Worm (Caenorhabditis elegans) whole organism, L4/young adult: ENCODE data around the gene ify-1.

Experiments used
- W03F9.2 ChIP-seq: fragments of 150-350 bp; optimal IDR thresholded peaks from 2 replicates; lab custom pipeline; 2014; ENCODE audit warnings: missing biosample characterization, missing genetic modification characterization
- dao-5 ChIP-seq: sonication (generic microtip); optimal IDR thresholded peaks from 2 replicates; lab custom pipeline; 2016; ENCODE audit warnings: missing genotype, missing genetic modification characterization, moderate library complexity, missing compliant biosample characterization
- him-1 ChIP-seq: sonication (generic microtip); optimal IDR thresholded peaks from 2 replicates; lab custom pipeline; 2016; ENCODE audit warnings: missing genotype, missing genetic modification reagents, missing genetic modification characterization, missing compliant biosample characterization

DNA sequence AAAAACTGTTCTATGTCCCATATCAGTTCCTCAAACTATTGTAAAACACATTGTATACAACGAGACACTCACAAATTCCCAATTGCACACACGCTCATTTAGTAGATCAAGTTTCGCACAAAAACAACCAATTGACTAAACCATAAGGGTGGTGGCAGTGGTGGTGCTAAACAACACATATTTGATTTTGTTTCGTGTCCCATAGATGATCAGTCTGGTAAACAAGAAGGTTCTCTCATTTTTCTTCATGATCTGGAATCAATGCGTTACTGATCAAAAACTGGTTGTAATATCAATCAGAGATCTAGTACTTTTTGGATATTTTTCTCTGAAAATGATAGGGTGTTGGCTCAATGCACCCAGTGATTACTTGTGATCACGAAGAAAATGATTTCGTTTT lies 36.4 kb downstream of the ify-1 start:
- TF ChIP-seq him-1 (tag; lab: Kevin White, UChicago) (no peak), dao-5 (tag; lab: Kevin White, UChicago) (no peak), W03F9.2 (no peak)
